Fruit fly (Drosophila melanogaster) whole organism, embryonic: ENCODE measurements around the gene Cpr78Cb.

Source experiments
- Atf-2 ChIP-seq: fragments of 200-800 bp; sonication (Bioruptor generic); optimal IDR thresholded peaks from 2 replicates; lab custom pipeline; 2016; ENCODE audit warnings: missing biosample characterization, missing genetic modification characterization
- CG10979 ChIP-seq: fragments of 200-800 bp; sonication (Bioruptor generic); optimal IDR thresholded peaks from 2 replicates; lab custom pipeline; 2018; ENCODE audit warnings: missing biosample characterization, mild to moderate bottlenecking, missing genetic modification characterization, moderate library complexity
- CG1603 ChIP-seq: fragments of 200-800 bp; sonication (Bioruptor generic); optimal IDR thresholded peaks from 2 replicates; lab custom pipeline; 2019; ENCODE audit warnings: missing biosample characterization, mild to moderate bottlenecking, missing genetic modification characterization, moderate library complexity
- CG1792 ChIP-seq: fragments of 200-800 bp; sonication (Bioruptor generic); optimal IDR thresholded peaks from 2 replicates; lab custom pipeline; 2016; ENCODE audit warnings: missing biosample characterization, missing genetic modification characterization
- CG2202 ChIP-seq: fragments of 200-800 bp; sonication (Bioruptor generic); optimal IDR thresholded peaks from 2 replicates; lab custom pipeline; 2018; ENCODE audit warnings: missing biosample characterization, mild to moderate bottlenecking, missing genetic modification characterization
- CG2712 ChIP-seq: fragments of 200-800 bp; optimal IDR thresholded peaks from 3 replicates; lab custom pipeline; 2019; ENCODE audit warnings: missing biosample characterization, mild to moderate bottlenecking, missing genetic modification characterization, moderate library complexity
- CG30020 ChIP-seq: fragments of 200-800 bp; optimal IDR thresholded peaks from 2 replicates; lab custom pipeline; 2019; ENCODE audit warnings: missing biosample characterization, mild to moderate bottlenecking, missing genetic modification characterization, moderate library complexity
- CG3065 ChIP-seq: fragments of 200-800 bp; sonication (Bioruptor generic); optimal IDR thresholded peaks from 2 replicates; lab custom pipeline; 2016; ENCODE audit warnings: missing biosample characterization, missing genetic modification characterization
- CG5245 ChIP-seq: fragments of 200-800 bp; sonication (Bioruptor generic); optimal IDR thresholded peaks from 3 replicates; lab custom pipeline; 2016; ENCODE audit warnings: missing biosample characterization, missing genetic modification characterization
- CG6254 ChIP-seq: fragments of 200-800 bp; sonication (Bioruptor generic); optimal IDR thresholded peaks from 3 replicates; lab custom pipeline; 2017; ENCODE audit warnings: mild to moderate bottlenecking, missing biosample characterization, missing genetic modification reagents, missing genetic modification characterization
- CG6765 ChIP-seq: fragments of 200-800 bp; sonication (Bioruptor generic); optimal IDR thresholded peaks from 3 replicates; lab custom pipeline; 2017; ENCODE audit warnings: missing biosample characterization, mild to moderate bottlenecking, missing genetic modification characterization
- CG6791 ChIP-seq: fragments of 200-800 bp; sonication (Bioruptor generic); IDR thresholded peaks from 3 replicates; pipeline ENCODE4 v1.3.6; 2022; ENCODE audit warnings: missing biosample characterization, missing genetic modification characterization; ENCODE audit not compliant: partially characterized antibody
- CG7839 ChIP-seq: fragments of 200-800 bp; sonication (Bioruptor generic); optimal IDR thresholded peaks from 3 replicates; lab custom pipeline; 2018; ENCODE audit warnings: missing biosample characterization, mild to moderate bottlenecking, missing genetic modification characterization, moderate library complexity
- CG8281 ChIP-seq: fragments of 200-800 bp; sonication (Bioruptor generic); optimal IDR thresholded peaks from 2 replicates; lab custom pipeline; 2018; ENCODE audit warnings: missing biosample characterization, mild to moderate bottlenecking, missing genetic modification characterization, moderate library complexity
- CG9817 ChIP-seq: fragments of 200-800 bp; sonication (Bioruptor generic); optimal IDR thresholded peaks from 2 replicates; lab custom pipeline; 2018; ENCODE audit warnings: missing biosample characterization, mild to moderate bottlenecking, missing genetic modification characterization, moderate library complexity
- Dfd ChIP-seq, 2 experiments: fragments of >200 bp; optimal IDR thresholded peaks; 2 replicates each; lab custom pipeline; 2017; ENCODE audit warnings: missing biosample characterization in 2 of 2, missing genetic modification characterization in 2 of 2
- Drgx ChIP-seq: fragments of 200-800 bp; sonication (Bioruptor generic); IDR thresholded peaks from 2 replicates; pipeline ENCODE4 v1.3.6; 2022; ENCODE audit warnings: missing biosample characterization, missing genetic modification characterization
- Ets65A ChIP-seq: fragments of 200-800 bp; sonication (Bioruptor generic); peaks from one replicate; lab custom pipeline; 2016; ENCODE audit warnings: missing biosample characterization, missing genetic modification characterization
- HmgZ ChIP-seq: fragments of 200-800 bp; sonication (Bioruptor generic); optimal IDR thresholded peaks from 2 replicates; lab custom pipeline; 2018; ENCODE audit warnings: missing biosample characterization, mild to moderate bottlenecking, missing genetic modification characterization
- Hr3 ChIP-seq: fragments of 200-800 bp; sonication (Bioruptor generic); optimal IDR thresholded peaks from 3 replicates; lab custom pipeline; 2016; ENCODE audit warnings: missing biosample characterization, missing genetic modification characterization
- Hsf ChIP-seq: fragments of 200-800 bp; sonication (Bioruptor generic); optimal IDR thresholded peaks from 3 replicates; lab custom pipeline; 2016; ENCODE audit warnings: missing biosample characterization, missing genetic modification characterization
- Med ChIP-seq: fragments of 200-800 bp; sonication (Bioruptor generic); peaks from one replicate; lab custom pipeline; 2016; ENCODE audit warnings: missing biosample characterization, missing genetic modification characterization, mild to moderate bottlenecking, inconsistent platforms, moderate library complexity
- Opbp ChIP-seq: fragments of 200-800 bp; sonication (Bioruptor generic); IDR thresholded peaks from 3 replicates; pipeline ENCODE4 v1.3.6; 2022; ENCODE audit warnings: missing biosample characterization, missing genetic modification characterization; ENCODE audit not compliant: partially characterized antibody
- Rfx ChIP-seq: fragments of 200-800 bp; sonication (Bioruptor generic); IDR thresholded peaks from 2 replicates; pipeline ENCODE4 v1.3.6; 2022; ENCODE audit warnings: missing biosample characterization, missing genetic modification characterization
- Sry-β ChIP-seq: fragments of 200-800 bp; sonication (Bioruptor generic); optimal IDR thresholded peaks from 2 replicates; lab custom pipeline; 2018; ENCODE audit warnings: missing biosample characterization, mild to moderate bottlenecking, missing genetic modification characterization, moderate library complexity
- abd-A ChIP-seq: fragments of 200-800 bp; sonication (Bioruptor generic); optimal IDR thresholded peaks from 3 replicates; lab custom pipeline; 2019; ENCODE audit warnings: missing biosample characterization, mild to moderate bottlenecking, missing genetic modification characterization, moderate library complexity
- ap ChIP-seq: fragments of 200-800 bp; sonication (Bioruptor generic); IDR thresholded peaks from 2 replicates; pipeline ENCODE4 v1.3.6; 2022; ENCODE audit warnings: missing biosample characterization, missing genetic modification characterization
- ash1 ChIP-seq: fragments of 200-800 bp; sonication (Bioruptor generic); optimal IDR thresholded peaks from 2 replicates; lab custom pipeline; 2018; ENCODE audit warnings: missing biosample characterization, mild to moderate bottlenecking, missing genetic modification characterization
- cato ChIP-seq: fragments of 200-800 bp; sonication (Bioruptor generic); optimal IDR thresholded peaks from 2 replicates; lab custom pipeline; 2016; ENCODE audit warnings: missing biosample characterization, missing genetic modification characterization, borderline replicate concordance
- dysf ChIP-seq: fragments of 200-800 bp; sonication (Bioruptor generic); IDR thresholded peaks from 3 replicates; pipeline ENCODE4 v1.3.6; 2022; ENCODE audit warnings: missing biosample characterization, missing genetic modification characterization
- gce ChIP-seq: fragments of 200-800 bp; sonication (Bioruptor generic); IDR thresholded peaks from 3 replicates; pipeline ENCODE4 v1.3.6; 2022; ENCODE audit warnings: missing biosample characterization, missing genetic modification characterization
- grn ChIP-seq: fragments of 200-800 bp; sonication (Bioruptor generic); optimal IDR thresholded peaks from 3 replicates; lab custom pipeline; 2017; ENCODE audit warnings: missing biosample characterization, missing genetic modification characterization
- gro ChIP-seq: fragments of 200-800 bp; sonication (Bioruptor generic); optimal IDR thresholded peaks from 2 replicates; lab custom pipeline; 2016; ENCODE audit warnings: missing biosample characterization, missing genetic modification characterization
- gt ChIP-seq: fragments of 200-800 bp; sonication (Bioruptor generic); IDR thresholded peaks from 2 replicates; pipeline ENCODE4 v1.3.6; 2022; ENCODE audit warnings: missing biosample characterization, missing genetic modification characterization
- insv ChIP-seq, 2 experiments: fragments of 200-800 bp; sonication (Bioruptor generic); optimal IDR thresholded peaks; 3 replicates each; lab custom pipeline; 2016 to 2018; ENCODE audit warnings: missing biosample characterization in 2 of 2, missing genetic modification characterization in 2 of 2
- lilli ChIP-seq: fragments of 200-800 bp; sonication (Bioruptor generic); optimal IDR thresholded peaks from 3 replicates; lab custom pipeline; 2016; ENCODE audit warnings: missing biosample characterization, missing genetic modification characterization
- lov ChIP-seq, 2 experiments: fragments of 200-800 bp in 1 of 2; fragments of >200 bp in 1 of 2; sonication (Bioruptor generic) in 1 of 2; IDR thresholded peaks in 1 of 2; optimal IDR thresholded peaks in 1 of 2; 2 replicates in 1 of 2; 3 replicates in 1 of 2; pipeline versions ENCODE4 v1.3.6 to Lab custom; 2017 to 2022; ENCODE audit warnings: missing biosample characterization in 1 of 2, missing genetic modification characterization in 1 of 2
- nom ChIP-seq: fragments of 200-800 bp; sonication (Bioruptor generic); optimal IDR thresholded peaks from 2 replicates; lab custom pipeline; 2017; ENCODE audit warnings: missing biosample characterization, missing genetic modification characterization, mild to moderate bottlenecking, moderate library complexity, missing genetic modification reagents
- pros ChIP-seq: fragments of 200-800 bp; sonication (Bioruptor generic); optimal IDR thresholded peaks from 3 replicates; lab custom pipeline; 2019; ENCODE audit warnings: missing biosample characterization, mild to moderate bottlenecking, missing genetic modification characterization, moderate library complexity
- sna ChIP-seq: fragments of 200-800 bp; sonication (Bioruptor generic); IDR thresholded peaks from 2 replicates; pipeline ENCODE4 v1.3.6; 2022; ENCODE audit warnings: missing biosample characterization, missing genetic modification characterization; ENCODE audit not compliant: partially characterized antibody
- tna ChIP-seq: fragments of 200-800 bp; sonication (Bioruptor generic); IDR thresholded peaks from 2 replicates; pipeline ENCODE4 v1.3.6; 2022; ENCODE audit warnings: missing biosample characterization, missing genetic modification characterization; ENCODE audit not compliant: partially characterized antibody
- trem ChIP-seq: fragments of 200-800 bp; optimal IDR thresholded peaks from 3 replicates; lab custom pipeline; 2019; ENCODE audit warnings: missing biosample characterization, mild to moderate bottlenecking, missing genetic modification characterization, moderate library complexity
- trh ChIP-seq: fragments of 200-800 bp; sonication (Bioruptor generic); optimal IDR thresholded peaks from 2 replicates; lab custom pipeline; 2016; ENCODE audit warnings: missing biosample characterization, missing genetic modification characterization

Cpr78Cb gene

dm6 chr3L:21253761-21254523 is 40.4 kb upstream of the Cpr78Cb start (continued):
- peak; percentile 1 for TF ChIP-seq grn (GFP tag; lab: Kevin White, UChicago)
- peak; percentile 83 for TF ChIP-seq Drgx
- no peak for TF ChIP-seq sna (GFP tag; lab: Robert Waterston, UW)
- peak; percentile 21 for TF ChIP-seq Hsf
- TF ChIP-seq CG7839 (tag; lab: Kevin White, UChicago): peak; percentile 57

- no peak for TF ChIP-seq Rfx (GFP tag; lab: Robert Waterston, UW)
- peak; percentile 5 for TF ChIP-seq nom (GFP tag; lab: Kevin White, UChicago)
- no peak for TF ChIP-seq CG5245 (GFP tag; lab: Kevin White, UChicago)
- no peak for TF ChIP-seq lov (optimal IDR thresholded peaks at IDR 0.05; lab: Kevin White, UChicago)
- TF ChIP-seq lov (GFP tag; IDR thresholded peaks at IDR 0.05; lab: Robert Waterston, UW): no peak
- TF ChIP-seq Sry-β (GFP tag; lab: Kevin White, UChicago): no peak
- TF ChIP-seq tna (GFP tag; lab: Robert Waterston, UW): no peak
- TF ChIP-seq CG1603: no peak
- peak; percentile 74 for TF ChIP-seq Ets65A (GFP tag; lab: Kevin White, UChicago)
- TF ChIP-seq CG3065 (GFP tag; lab: Kevin White, UChicago): no peak
- no peak for TF ChIP-seq Dfd (GFP tag; optimal IDR thresholded peaks at IDR 0.05; lab: Kevin White, UChicago)
- no peak for TF ChIP-seq gce (GFP tag; lab: Robert Waterston, UW)
- no peak for TF ChIP-seq CG6254
Measured at dm6 chr3L:21254524-21254972, 39.7 kb upstream of the Cpr78Cb start.

dm6 chr3L:21256062-21257023 is 37.9 kb upstream of the Cpr78Cb start:
- TF ChIP-seq CG6791 (GFP tag; lab: Robert Waterston, UW) (no peak), CG6765 (no peak), abd-A (tag; lab: Kevin White, UChicago) (peak; percentile 81), dysf (GFP tag; lab: Robert Waterston, UW) (no peak), CG9817 (tag; lab: Kevin White, UChicago) (no peak), CG1792 (no peak), Atf-2 (GFP tag; lab: Kevin White, UChicago) (no peak), gt (no peak), insv (GFP tag; optimal IDR thresholded peaks at IDR 0.05; lab: Kevin White, UChicago) (no peak), trem (no peak), grn (GFP tag; lab: Kevin White, UChicago) (peak; percentile 93), HmgZ (no peak), Dfd (GFP tag; optimal IDR thresholded peaks at IDR 0.05; lab: Kevin White, UChicago) (no peak), lilli (no peak), CG8281 (tag; lab: Kevin White, UChicago) (no peak), ash1 (GFP tag; lab: Kevin White, UChicago) (no peak), CG30020 (tag; lab: Kevin White, UChicago) (no peak), cato (GFP tag; lab: Kevin White, UChicago) (no peak), gro (GFP tag; lab: Kevin White, UChicago) (no peak), ap (GFP tag; lab: Robert Waterston, UW) (no peak), CG10979 (tag; lab: Kevin White, UChicago) (no peak), Hr3 (no peak), Med (GFP tag; lab: Kevin White, UChicago) (peak; percentile 38), trh (no peak), pros (GFP tag; lab: Kevin White, UChicago) (peak; percentile 10), CG2202 (no peak), Opbp (no peak), CG2712 (no peak)
